Worm (Caenorhabditis elegans) whole organism, young adult: Measurements from ENCODE around the gene osm-6.

Experiments used
- Y95B8A.8 ChIP-seq: fragments of 200-800 bp; sonication (Bioruptor generic); IDR thresholded peaks from 2 replicates; pipeline ENCODE4 v1.3.6; 2022; ENCODE audit warnings: missing genetic modification reagents, missing genetic modification characterization, missing compliant biosample characterization
- madf-10 ChIP-seq: sonication (generic microtip); optimal IDR thresholded peaks from 2 replicates; lab custom pipeline; 2016; ENCODE audit warnings: mild to moderate bottlenecking, missing genetic modification characterization, missing compliant biosample characterization

- TF ChIP-seq Y95B8A.8 (GFP tag; lab: Robert Waterston, UW) (no peak), madf-10 (tag; lab: Kevin White, UChicago) (no peak)
Measured at ce11 chrV:11937710-11938109, 10.5 kb upstream of the osm-6 start, which contains the start of gene gpla-1.
